Worm (Caenorhabditis elegans): Measurements from ENCODE around the gene ZK285.2.

The ZK285.2 gene

ce11 chrV:16071167-16071566, 24.5 kb downstream of the ZK285.2 start, which contains the start of gene nhr-176:
nhr-176 (plus strand) TSS chrV:16071325.
- TF ChIP-seq unc-30 (tag; optimal IDR thresholded peaks at IDR 0.05) (no peak), mef-2 (tag; optimal IDR thresholded peaks at IDR 0.05) (no peak), ceh-88 (GFP tag; IDR thresholded peaks at IDR 0.05) (no peak), ztf-11 (tag; optimal IDR thresholded peaks at IDR 0.05) (no peak), swsn-7 (tag; optimal IDR thresholded peaks at IDR 0.05) (no peak), mdl-1 (tag; optimal IDR thresholded peaks at IDR 0.05) (no peak), snu-23 (GFP tag; optimal IDR thresholded peaks at IDR 0.05) (no peak), elt-2 (tag; optimal IDR thresholded peaks at IDR 0.05) (peak; percentile 36), snpc-4 (tag; optimal IDR thresholded peaks at IDR 0.05) (no peak), efl-1 (optimal IDR thresholded peaks at IDR 0.05) (no peak), efl-1 (GFP tag; optimal IDR thresholded peaks at IDR 0.05 in 1 of 2) (peak in 1 of 2 experiments; percentile 34), skn-1 (tag; optimal IDR thresholded peaks at IDR 0.05) (no peak), aha-1 (tag; optimal IDR thresholded peaks at IDR 0.05) (no peak)

- TF ChIP-seq unc-86 (tag; optimal IDR thresholded peaks at IDR 0.05) = no peak
- no peak for TF ChIP-seq sptf-1 (tag; optimal IDR thresholded peaks at IDR 0.05)
- TF ChIP-seq nhr-237 (tag; optimal IDR thresholded peaks at IDR 0.05) = no peak
- TF ChIP-seq nhr-90 (tag; optimal IDR thresholded peaks at IDR 0.05; ENCODE audit: poor library complexity) = no peak
- no peak for TF ChIP-seq pax-3 (tag; optimal IDR thresholded peaks at IDR 0.05)
- no peak for TF ChIP-seq elt-3 (tag; optimal IDR thresholded peaks at IDR 0.05)
- no peak for TF ChIP-seq efl-1 (optimal IDR thresholded peaks at IDR 0.05)
- TF ChIP-seq efl-1 (GFP tag; optimal IDR thresholded peaks at IDR 0.05 in 1 of 2) = no peak
- TF ChIP-seq sox-4 (tag; optimal IDR thresholded peaks at IDR 0.05) = no peak
- no peak for TF ChIP-seq egl-27 (tag; optimal IDR thresholded peaks at IDR 0.05)
- TF ChIP-seq snu-23 (GFP tag; optimal IDR thresholded peaks at IDR 0.05) = no peak
- no peak for TF ChIP-seq lin-15B (tag; optimal IDR thresholded peaks at IDR 0.05)
- TF ChIP-seq hpl-2 (GFP tag; optimal IDR thresholded peaks at IDR 0.05) = no peak
- no peak for TF ChIP-seq jun-1 (tag; optimal IDR thresholded peaks at IDR 0.05)
- no peak for TF ChIP-seq unc-130 (tag; optimal IDR thresholded peaks at IDR 0.05)
- TF ChIP-seq nhr-28 (tag; optimal IDR thresholded peaks at IDR 0.05) = no peak
- TF ChIP-seq ztf-4 (tag; optimal IDR thresholded peaks at IDR 0.05) = no peak
- no peak for TF ChIP-seq nhr-20 (tag; optimal IDR thresholded peaks at IDR 0.05)
These were observed 27.2 kb downstream of the ZK285.2 start, which contains the start of gene srj-10 for ce11 chrV:16073856-16074255. srj-10 (minus strand) TSS chrV:16073956.

DNA sequence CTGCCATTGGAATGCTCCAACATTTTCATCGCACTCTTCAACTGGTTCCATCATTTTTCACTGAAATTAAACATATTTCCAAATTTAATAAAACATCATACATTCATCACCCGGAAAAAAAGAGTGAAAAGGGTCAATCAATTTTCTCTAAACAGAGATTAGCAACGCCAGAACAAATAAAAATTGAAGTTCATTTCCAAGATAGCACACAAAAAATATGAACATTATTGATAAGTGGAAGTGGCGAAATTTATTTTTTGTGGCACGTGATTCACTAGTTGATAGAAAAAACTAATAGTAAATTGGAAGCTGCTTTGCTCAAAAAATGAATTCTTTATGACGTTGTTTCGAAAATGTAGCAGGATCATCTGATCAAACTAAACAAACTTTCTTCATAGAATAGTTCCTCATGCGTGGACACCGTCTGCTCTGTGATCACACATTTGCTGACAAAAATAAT, 28.6 kb downstream of the ZK285.2 start, which contains the start of the genes F14H3.12 and srj-29:
TSS of gene F14H3.12 (minus strand) at position 74 of the 460 bp plus-strand sequence.
TSS of gene srj-29 (plus strand) at position 410 of the 460 bp plus-strand sequence.
- peak; percentile 48 for TF ChIP-seq elt-2 (tag; optimal IDR thresholded peaks at IDR 0.05)
- no peak for TF ChIP-seq egl-27 (tag; optimal IDR thresholded peaks at IDR 0.05)

DNA sequence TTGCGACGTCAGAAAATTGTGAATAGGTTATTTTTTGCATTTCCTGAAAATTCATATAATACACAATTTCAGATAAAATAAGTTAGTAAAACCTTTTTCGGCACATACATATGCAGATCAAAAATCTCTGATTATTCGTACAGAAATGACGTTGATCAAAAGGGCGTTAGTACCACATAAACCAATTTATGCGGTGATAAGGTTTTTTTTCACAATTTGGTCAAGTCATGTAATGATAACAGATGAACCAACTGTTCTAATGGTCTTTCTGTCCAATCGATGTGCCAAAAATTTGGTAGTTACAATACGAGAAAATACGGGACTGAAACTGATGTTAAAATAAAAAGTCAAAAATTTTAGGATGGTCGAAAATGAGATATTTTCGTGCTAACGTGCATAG, 33.4 kb downstream of the ZK285.2 start:
- peak; percentile 23 for TF ChIP-seq elt-2 (tag; optimal IDR thresholded peaks at IDR 0.05)
- no peak for TF ChIP-seq nhr-20 (tag; optimal IDR thresholded peaks at IDR 0.05)
- TF ChIP-seq F16B12.6 (tag; optimal IDR thresholded peaks at IDR 0.05) = no peak

DNA sequence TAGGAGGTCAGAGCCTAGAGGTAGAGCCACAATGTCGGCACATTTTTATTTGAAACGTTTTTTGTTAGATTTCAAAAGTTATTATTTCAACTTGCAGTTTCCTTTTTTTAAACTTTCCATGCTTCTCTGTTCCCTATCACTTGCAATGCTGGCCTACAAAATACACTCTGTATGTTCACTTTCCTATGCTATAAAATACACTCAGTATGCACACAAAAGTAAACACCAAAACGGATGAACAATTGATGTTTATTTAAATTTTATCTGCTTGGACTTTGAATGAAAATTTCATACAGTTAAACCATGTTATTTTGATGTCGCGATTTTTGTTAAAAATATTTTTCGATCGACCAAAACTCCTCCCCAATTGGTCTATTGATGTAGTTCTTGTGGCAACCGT, 34.0 kb downstream of the ZK285.2 start:
- TF ChIP-seq sptf-1 (tag; optimal IDR thresholded peaks at IDR 0.05) (no peak), hpl-2 (GFP tag; optimal IDR thresholded peaks at IDR 0.05) (no peak), mef-2 (tag; optimal IDR thresholded peaks at IDR 0.05) (no peak), nhr-11 (tag; optimal IDR thresholded peaks at IDR 0.05) (no peak), elt-3 (tag; optimal IDR thresholded peaks at IDR 0.05) (no peak), pag-3 (tag; optimal IDR thresholded peaks at IDR 0.05; ENCODE audit: borderline replicate concordance, insufficient read depth) (no peak), ceh-8 (GFP tag; optimal IDR thresholded peaks at IDR 0.05) (no peak), hlh-17 (GFP tag; optimal IDR thresholded peaks at IDR 0.05; ENCODE audit: borderline replicate concordance) (no peak)
